Fruit fly (Drosophila melanogaster) whole organism, adult: ENCODE results near the gene lsn.

Source experiments
- CG11617 ChIP-seq: fragments of 200-800 bp; sonication (Bioruptor generic); optimal IDR thresholded peaks from 2 replicates; lab custom pipeline; 2017; ENCODE audit warnings: mild to moderate bottlenecking, missing biosample characterization, missing genetic modification reagents, missing genetic modification characterization
- CG12768 ChIP-seq: fragments of 200-800 bp; sonication (Bioruptor generic); optimal IDR thresholded peaks from 2 replicates; lab custom pipeline; 2017; ENCODE audit warnings: missing biosample characterization, missing genetic modification characterization, mild to moderate bottlenecking, moderate library complexity, missing genetic modification reagents
- CG14711 ChIP-seq: fragments of 200-800 bp; sonication (Bioruptor generic); optimal IDR thresholded peaks from 2 replicates; lab custom pipeline; 2018; ENCODE audit warnings: missing biosample characterization, mild to moderate bottlenecking, missing genetic modification characterization, moderate library complexity
- CG1620 ChIP-seq: fragments of 200-800 bp; sonication (Bioruptor generic); optimal IDR thresholded peaks from 2 replicates; lab custom pipeline; 2016; ENCODE audit warnings: missing biosample characterization, missing genetic modification characterization
- CG33017 ChIP-seq: fragments of 200-800 bp; sonication (Bioruptor generic); optimal IDR thresholded peaks from 2 replicates; lab custom pipeline; 2018; ENCODE audit warnings: missing biosample characterization, mild to moderate bottlenecking, missing genetic modification characterization, moderate library complexity
- CG5204 ChIP-seq: fragments of 200-800 bp; sonication (Bioruptor generic); optimal IDR thresholded peaks from 2 replicates; lab custom pipeline; 2016; ENCODE audit warnings: missing biosample characterization, missing genetic modification characterization
- CG7045 ChIP-seq: fragments of 200-800 bp; sonication (Bioruptor generic); optimal IDR thresholded peaks from 2 replicates; lab custom pipeline; 2017; ENCODE audit warnings: missing biosample characterization, mild to moderate bottlenecking, missing genetic modification characterization
- CG7101 ChIP-seq: fragments of 200-800 bp; sonication (Bioruptor generic); optimal IDR thresholded peaks from 2 replicates; lab custom pipeline; 2018; ENCODE audit warnings: missing biosample characterization, mild to moderate bottlenecking, missing genetic modification characterization, moderate library complexity
- Clk ChIP-seq: fragments of 200-800 bp; sonication (Bioruptor generic); optimal IDR thresholded peaks from 2 replicates; lab custom pipeline; 2017; ENCODE audit warnings: missing biosample characterization, missing genetic modification characterization
- Crg-1 ChIP-seq: fragments of 200-800 bp; sonication (Bioruptor generic); optimal IDR thresholded peaks from 2 replicates; lab custom pipeline; 2016; ENCODE audit warnings: missing biosample characterization, missing genetic modification characterization
- Hr96 ChIP-seq: fragments of 200-800 bp; sonication (Bioruptor generic); optimal IDR thresholded peaks from 2 replicates; lab custom pipeline; 2016; ENCODE audit warnings: missing biosample characterization, missing genetic modification characterization
- Mnt ChIP-seq: fragments of 200-800 bp; sonication (Bioruptor generic); optimal IDR thresholded peaks from 2 replicates; lab custom pipeline; 2016; ENCODE audit warnings: missing biosample characterization, mild to moderate bottlenecking, missing genetic modification characterization
- bab1 ChIP-seq: fragments of 200-800 bp; sonication (Bioruptor generic); optimal IDR thresholded peaks from 3 replicates; lab custom pipeline; 2019; ENCODE audit warnings: missing biosample characterization, mild to moderate bottlenecking, missing genetic modification characterization, moderate library complexity
- cic ChIP-seq: fragments of 200-800 bp; sonication (Bioruptor generic); optimal IDR thresholded peaks from 2 replicates; lab custom pipeline; 2017; ENCODE audit warnings: missing biosample characterization, mild to moderate bottlenecking, missing genetic modification characterization, moderate library complexity
- cnc ChIP-seq, 2 experiments: fragments of >200 bp; optimal IDR thresholded peaks; 2 replicates each; lab custom pipeline; 2017
- kay ChIP-seq: fragments of 200-800 bp; sonication (Bioruptor generic); peaks from one replicate; lab custom pipeline; 2016; ENCODE audit warnings: missing biosample characterization, missing genetic modification characterization, borderline replicate concordance
- ovo ChIP-seq: fragments of 200-800 bp; sonication (Bioruptor generic); optimal IDR thresholded peaks from 2 replicates; lab custom pipeline; 2016; ENCODE audit warnings: missing biosample characterization, missing genetic modification characterization
- pad ChIP-seq: fragments of 200-800 bp; sonication (Bioruptor generic); optimal IDR thresholded peaks from 3 replicates; lab custom pipeline; 2017; ENCODE audit warnings: missing biosample characterization, missing genetic modification characterization, mild to moderate bottlenecking, moderate library complexity, missing genetic modification reagents
- tj ChIP-seq: fragments of 200-800 bp; sonication (Bioruptor generic); optimal IDR thresholded peaks from 3 replicates; lab custom pipeline; 2017; ENCODE audit warnings: missing biosample characterization, mild to moderate bottlenecking, missing genetic modification characterization, moderate library complexity
- toe ChIP-seq: fragments of 200-800 bp; sonication (Bioruptor generic); optimal IDR thresholded peaks from 2 replicates; lab custom pipeline; 2016; ENCODE audit warnings: missing biosample characterization, missing genetic modification characterization

Gene lsn

DNA sequence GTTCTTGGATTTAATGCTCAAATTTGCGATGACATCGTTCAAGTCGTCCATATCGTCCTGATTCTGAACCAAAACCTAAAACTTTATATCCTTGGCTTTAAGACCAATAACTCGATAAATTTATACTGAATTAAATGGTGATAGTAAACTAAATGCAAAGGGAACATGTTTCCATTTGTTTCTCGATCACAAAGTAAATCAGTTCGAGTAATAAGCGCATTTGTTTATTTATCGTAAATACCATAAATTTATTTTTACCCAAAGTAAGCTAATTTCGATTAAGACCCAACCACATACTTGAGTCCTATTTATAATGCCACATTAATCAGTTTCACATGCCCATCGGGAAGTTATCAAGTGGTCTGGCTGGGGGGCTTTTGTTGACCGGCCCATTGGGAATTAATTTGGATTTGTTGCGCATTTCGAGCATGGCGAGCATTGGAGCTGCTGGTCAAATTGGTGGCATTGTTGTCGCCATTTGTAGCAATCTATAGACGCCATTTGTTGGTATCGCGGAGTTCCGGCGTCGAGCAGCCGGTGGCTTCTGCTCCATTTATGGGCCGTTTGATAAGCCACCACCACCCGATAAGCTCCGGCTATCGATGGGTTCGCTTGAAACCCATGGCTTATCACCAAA lies 4.6 kb downstream of the lsn start, which contains the start of gene CG31174:
CG31174 (minus strand) TSS at position 51 of the 637 bp plus-strand sequence.
- TF ChIP-seq bab1 (GFP tag; lab: Kevin White, UChicago) (no peak), kay (GFP tag; lab: Kevin White, UChicago) (peak; percentile 53), CG11617 (no peak), CG1620 (no peak), toe (GFP tag; lab: Kevin White, UChicago) (no peak), Hr96 (GFP tag; lab: Kevin White, UChicago) (no peak)

- TF ChIP-seq bab1 (GFP tag; lab: Kevin White, UChicago) (peak; percentile 98), CG7101 (peak; percentile 96), CG11617 (peak; percentile 96), kay (GFP tag; lab: Kevin White, UChicago) (peak; percentile 97), Clk (GFP tag; lab: Kevin White, UChicago) (peak; percentile 94), ovo (GFP tag; lab: Kevin White, UChicago) (peak; percentile 87), cic (peak; percentile 90), CG1620 (peak; percentile 86), CG14711 (peak; percentile 90), toe (GFP tag; lab: Kevin White, UChicago) (peak; percentile 91), Mnt (GFP tag; lab: Kevin White, UChicago) (peak; percentile 88), cnc (optimal IDR thresholded peaks at IDR 0.05; lab: Kevin White, UChicago) (no peak), pad (GFP tag; lab: Kevin White, UChicago) (peak; percentile 93), CG7045 (GFP tag; lab: Kevin White, UChicago) (peak; percentile 97), CG12768 (GFP tag; lab: Kevin White, UChicago) (peak; percentile 95), CG33017 (tag; lab: Kevin White, UChicago) (peak; percentile 93), Hr96 (GFP tag; lab: Kevin White, UChicago) (peak; percentile 95), tj (GFP tag; lab: Kevin White, UChicago) (peak; percentile 90), Crg-1 (peak; percentile 88), CG5204 (GFP tag; lab: Kevin White, UChicago) (peak; percentile 95)
Measured at dm6 chr3R:21870158-21870971, 5.4 kb downstream of the lsn start, which contains the start of gene CG31431. Gene CG31431, plus strand, starts transcription at chr3R:21870681.

- TF ChIP-seq toe (GFP tag; lab: Kevin White, UChicago) (no peak), CG5204 (GFP tag; lab: Kevin White, UChicago) (no peak), cic (peak; percentile 52), CG12768 (GFP tag; lab: Kevin White, UChicago) (no peak), bab1 (GFP tag; lab: Kevin White, UChicago) (no peak), CG1620 (no peak), kay (GFP tag; lab: Kevin White, UChicago) (peak; percentile 72), CG7101 (no peak), CG7045 (GFP tag; lab: Kevin White, UChicago) (no peak)
Measured at dm6 chr3R:21871348-21871940, 6.5 kb downstream of the lsn start.

- no peak for TF ChIP-seq toe (GFP tag; lab: Kevin White, UChicago)
- peak; percentile 34 for TF ChIP-seq kay (GFP tag; lab: Kevin White, UChicago)
Measured at dm6 chr3R:21873439-21873838, 8.5 kb downstream of the lsn start, which contains the start of gene CG31178. Gene CG31178, plus strand, starts transcription at chr3R:21873739.

- TF ChIP-seq CG11617 (peak; percentile 8), Crg-1 (no peak), cnc (optimal IDR thresholded peaks at IDR 0.05; lab: Kevin White, UChicago) (no peak), Hr96 (GFP tag; lab: Kevin White, UChicago) (peak; percentile 58), CG7101 (no peak), CG14711 (peak; percentile 28), CG1620 (no peak), tj (GFP tag; lab: Kevin White, UChicago) (no peak), CG5204 (GFP tag; lab: Kevin White, UChicago) (no peak), ovo (GFP tag; lab: Kevin White, UChicago) (no peak), toe (GFP tag; lab: Kevin White, UChicago) (no peak), CG7045 (GFP tag; lab: Kevin White, UChicago) (peak; percentile 17), CG12768 (GFP tag; lab: Kevin White, UChicago) (peak; percentile 22), Clk (GFP tag; lab: Kevin White, UChicago) (no peak), CG33017 (tag; lab: Kevin White, UChicago) (peak; percentile 12), cic (peak; percentile 9), pad (GFP tag; lab: Kevin White, UChicago) (no peak), kay (GFP tag; lab: Kevin White, UChicago) (no peak), bab1 (GFP tag; lab: Kevin White, UChicago) (peak; percentile 5), Mnt (GFP tag; lab: Kevin White, UChicago) (peak; percentile 90)
Measured at dm6 chr3R:21874982-21875466, 10.1 kb downstream of the lsn start, which contains the start of gene CG6656. Gene CG6656, plus strand, starts transcription at chr3R:21875293.
